Worm (Caenorhabditis elegans): Measurements from ENCODE around the gene W01B6.8.

Gene W01B6.8

ce11 chrIV:10084323-10084959 lies at the start of gene W01B6.8:
Gene W01B6.8, minus strand, starts transcription at chrIV:10084373.
- no peak for TF ChIP-seq fos-1 (tag; optimal IDR thresholded peaks at IDR 0.05)
- no peak for TF ChIP-seq pqm-1 (tag; optimal IDR thresholded peaks at IDR 0.05)
- no peak for TF ChIP-seq elt-3 (tag; optimal IDR thresholded peaks at IDR 0.05)
- TF ChIP-seq R02D3.7 (tag; optimal IDR thresholded peaks at IDR 0.05) = no peak
- TF ChIP-seq skn-1 (tag; optimal IDR thresholded peaks at IDR 0.05) = no peak
- TF ChIP-seq hmg-11 (tag; optimal IDR thresholded peaks at IDR 0.05) = no peak
- TF ChIP-seq ztf-11 (tag; optimal IDR thresholded peaks at IDR 0.05) = no peak
- TF ChIP-seq mml-1 (tag; optimal IDR thresholded peaks at IDR 0.05) = no peak
- TF ChIP-seq mdl-1 (tag; optimal IDR thresholded peaks at IDR 0.05) = no peak
- no peak for TF ChIP-seq fkh-2 (tag; optimal IDR thresholded peaks at IDR 0.05)
- TF ChIP-seq jun-1 (tag; optimal IDR thresholded peaks at IDR 0.05) = no peak
- no peak for TF ChIP-seq unc-62 (GFP tag; optimal IDR thresholded peaks at IDR 0.05)
- no peak for TF ChIP-seq fkh-10 (GFP tag; optimal IDR thresholded peaks at IDR 0.05)

DNA sequence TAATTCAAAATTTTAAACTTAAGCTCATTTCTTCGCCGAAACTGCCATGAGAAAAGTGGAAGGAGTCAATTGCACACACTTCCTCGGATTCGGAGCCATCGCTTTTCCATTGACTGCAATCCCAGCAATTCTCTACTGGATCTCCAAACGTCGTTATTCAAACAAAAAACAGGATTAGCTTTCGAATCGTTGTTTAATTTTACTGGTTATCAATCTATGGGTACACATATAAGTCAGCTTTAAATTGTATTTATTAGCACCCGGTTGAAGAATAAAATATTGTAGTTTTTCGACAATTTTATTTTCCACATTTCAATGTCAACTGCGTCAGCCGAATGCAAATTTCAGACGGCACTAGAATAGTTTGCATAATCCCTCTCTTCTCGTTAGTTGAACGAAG lies 45.8 kb upstream of the W01B6.8 start, which contains the start of gene glt-3:
Gene glt-3, plus strand, starts transcription at position 301 of the 400 bp plus-strand sequence.
- no peak for TF ChIP-seq jun-1 (tag; optimal IDR thresholded peaks at IDR 0.05)
- TF ChIP-seq nhr-77 (tag; optimal IDR thresholded peaks at IDR 0.05) = no peak
- TF ChIP-seq pha-4 (tag; optimal IDR thresholded peaks at IDR 0.05) = no peak
- TF ChIP-seq mdl-1 (tag; optimal IDR thresholded peaks at IDR 0.05) = no peak
- no peak for TF ChIP-seq R02D3.7 (tag; optimal IDR thresholded peaks at IDR 0.05)
- TF ChIP-seq fos-1 (tag; optimal IDR thresholded peaks at IDR 0.05) = no peak
- TF ChIP-seq hmg-11 (tag; optimal IDR thresholded peaks at IDR 0.05) = no peak
- no peak for TF ChIP-seq ceh-16 (tag; optimal IDR thresholded peaks at IDR 0.05)
- TF ChIP-seq ztf-4 (tag; optimal IDR thresholded peaks at IDR 0.05) = no peak
- no peak for TF ChIP-seq lin-15B (tag; optimal IDR thresholded peaks at IDR 0.05)

ce11 chrIV:10128906-10129386 lies 44.8 kb upstream of the W01B6.8 start, which contains the start of the genes gtbp-1 and K08F4.3:
Gene gtbp-1, minus strand, starts transcription at chrIV:10128956.
Gene K08F4.3, plus strand, starts transcription at chrIV:10129257.
- TF ChIP-seq unc-62 (GFP tag; optimal IDR thresholded peaks at IDR 0.05) (no peak), pha-4 (tag; optimal IDR thresholded peaks at IDR 0.05) (peak; percentile 88), nhr-25 (tag; optimal IDR thresholded peaks at IDR 0.05) (peak; percentile 81), fkh-2 (tag; optimal IDR thresholded peaks at IDR 0.05) (no peak), ceh-16 (tag; optimal IDR thresholded peaks at IDR 0.05) (no peak), aly-2 (tag; optimal IDR thresholded peaks at IDR 0.05) (no peak), ceh-82 (tag; optimal IDR thresholded peaks at IDR 0.05) (peak; percentile 20), skn-1 (tag; optimal IDR thresholded peaks at IDR 0.05) (no peak), mdl-1 (tag; optimal IDR thresholded peaks at IDR 0.05) (no peak), nhr-43 (tag; optimal IDR thresholded peaks at IDR 0.05; ENCODE audit: poor library complexity, severe bottlenecking) (peak; percentile 28), ztf-11 (tag; optimal IDR thresholded peaks at IDR 0.05) (no peak), eor-1 (tag; optimal IDR thresholded peaks at IDR 0.05) (no peak), nhr-28 (tag; optimal IDR thresholded peaks at IDR 0.05) (no peak), nhr-237 (tag; optimal IDR thresholded peaks at IDR 0.05) (no peak), sea-2 (GFP tag; optimal IDR thresholded peaks at IDR 0.05) (no peak), elt-1 (tag; optimal IDR thresholded peaks at IDR 0.05) (no peak), R02D3.7 (tag; optimal IDR thresholded peaks at IDR 0.05) (peak; percentile 20), nhr-23 (tag; optimal IDR thresholded peaks at IDR 0.05) (no peak), egl-5 (tag; optimal IDR thresholded peaks at IDR 0.05) (peak; percentile 94), nhr-11 (tag; optimal IDR thresholded peaks at IDR 0.05) (no peak), fkh-10 (GFP tag; optimal IDR thresholded peaks at IDR 0.05) (no peak), egl-27 (tag; optimal IDR thresholded peaks at IDR 0.05) (no peak), ztf-4 (tag; optimal IDR thresholded peaks at IDR 0.05) (no peak), tbx-2 (tag; optimal IDR thresholded peaks at IDR 0.05) (no peak), elt-2 (tag; optimal IDR thresholded peaks at IDR 0.05) (peak; percentile 46), unc-39 (tag; optimal IDR thresholded peaks at IDR 0.05) (no peak), ZK546.5 (tag; optimal IDR thresholded peaks at IDR 0.05) (peak; percentile 51), nhr-12 (tag; optimal IDR thresholded peaks at IDR 0.05) (no peak), lin-15B (tag; optimal IDR thresholded peaks at IDR 0.05) (peak; percentile 94), ama-1 (optimal IDR thresholded peaks at IDR 0.05) (peak; percentile 23), lsy-12 (tag; optimal IDR thresholded peaks at IDR 0.05) (no peak), daf-12 (tag; optimal IDR thresholded peaks at IDR 0.05) (no peak), mml-1 (tag; optimal IDR thresholded peaks at IDR 0.05) (no peak), nfya-1 (tag; optimal IDR thresholded peaks at IDR 0.05; ENCODE audit: insufficient read depth) (peak; percentile 90), pqm-1 (tag; optimal IDR thresholded peaks at IDR 0.05) (peak; percentile 28), ceh-9 (tag; optimal IDR thresholded peaks at IDR 0.05) (no peak), nhr-67 (tag; optimal IDR thresholded peaks at IDR 0.05) (no peak), zag-1 (tag; optimal IDR thresholded peaks at IDR 0.05) (no peak), lin-39 (tag; optimal IDR thresholded peaks at IDR 0.05) (peak; percentile 77), nhr-76 (tag; optimal IDR thresholded peaks at IDR 0.05) (no peak), snpc-4 (tag; optimal IDR thresholded peaks at IDR 0.05) (peak; percentile 42), nhr-77 (tag; optimal IDR thresholded peaks at IDR 0.05) (no peak), ceh-28 (tag; optimal IDR thresholded peaks at IDR 0.05) (no peak), jun-1 (tag; optimal IDR thresholded peaks at IDR 0.05) (no peak)

Data from whole organism, L3 larva.